Worm (Caenorhabditis elegans) whole organism, mixed stage, embryonic: Measurements from ENCODE around the gene F38H4.5.

Experiments
- ces-1 ChIP-seq: fragments of 150-350 bp; optimal IDR thresholded peaks from 2 replicates; lab custom pipeline; 2014; ENCODE audit warnings: missing biosample characterization, missing genetic modification reagents, missing genetic modification characterization
- drap-1 ChIP-seq: fragments of 200-800 bp; sonication (Bioruptor generic); optimal IDR thresholded peaks from 3 replicates; lab custom pipeline; 2018; ENCODE audit warnings: mild to moderate bottlenecking, missing genetic modification characterization, missing compliant biosample characterization
- unc-39 ChIP-seq: fragments of 150-350 bp; optimal IDR thresholded peaks from 2 replicates; lab custom pipeline; 2014; ENCODE audit warnings: missing biosample characterization, missing genetic modification characterization

- TF ChIP-seq unc-39 (tag; lab: Kevin White, UChicago) (no peak), drap-1 (GFP tag; lab: Kevin White, UChicago) (no peak), ces-1 (peak; percentile 58)
Observed at ce11 chrIV:11871898-11872297, 19.9 kb downstream of the F38H4.5 start.
